Worm (Caenorhabditis elegans) whole organism, L1 larva: ENCODE data around the gene lect-2.
"Not testable (repeated sequence)": the region's sequence is repeated elsewhere in the genome, so short reads cannot be mapped to it uniquely, and the experiment has no call there.

Experiments
- C04F5.9 ChIP-seq: sonication (generic microtip); optimal IDR thresholded peaks from 2 replicates; lab custom pipeline; 2016; ENCODE audit warnings: missing genetic modification characterization, missing compliant biosample characterization
- C16A3.4 ChIP-seq: fragments of 150-350 bp; optimal IDR thresholded peaks from 2 replicates; lab custom pipeline; 2014; ENCODE audit warnings: missing biosample characterization, missing genetic modification characterization
- aha-1 ChIP-seq: fragments of 150-350 bp; optimal IDR thresholded peaks from 2 replicates; lab custom pipeline; 2014; ENCODE audit warnings: missing biosample characterization, missing genetic modification characterization
- alr-1 ChIP-seq: fragments of 200-800 bp; sonication (Bioruptor generic); optimal IDR thresholded peaks from 2 replicates; lab custom pipeline; 2018; ENCODE audit warnings: borderline replicate concordance, mild to moderate bottlenecking, missing genetic modification characterization, missing compliant biosample characterization
- ceh-8 ChIP-seq: fragments of 200-800 bp; sonication (Bioruptor generic); optimal IDR thresholded peaks from 2 replicates; lab custom pipeline; 2018; ENCODE audit warnings: mild to moderate bottlenecking, missing genetic modification characterization, moderate library complexity, missing compliant biosample characterization
- ceh-90 ChIP-seq: sonication (generic microtip); optimal IDR thresholded peaks from 2 replicates; lab custom pipeline; 2016; ENCODE audit warnings: missing genetic modification characterization, missing compliant biosample characterization
- dpl-1 ChIP-seq, 3 experiments: fragments of 150-350 bp in 2 of 3; sonication (generic microtip) in 1 of 3; optimal IDR thresholded peaks; 2 replicates each; lab custom pipeline; 2014 to 2017; ENCODE audit warnings: missing biosample characterization in 3 of 3, missing genetic modification characterization in 3 of 3, missing genetic modification reagents in 3 of 3
- dsc-1 ChIP-seq: sonication (generic microtip); optimal IDR thresholded peaks from 2 replicates; lab custom pipeline; 2016; ENCODE audit warnings: mild to moderate bottlenecking, missing genetic modification characterization, missing compliant biosample characterization
- efl-1 ChIP-seq, 4 experiments: fragments of 150-350 bp; optimal IDR thresholded peaks in 3 of 4; peaks in 1 of 4; 1 replicate in 1 of 4; 2 replicates in 3 of 4; lab custom pipeline; 2014; ENCODE audit warnings: missing biosample characterization in 2 of 4, missing genetic modification characterization in 2 of 4, missing genetic modification reagents in 2 of 4
- egl-13 ChIP-seq: sonication (generic microtip); optimal IDR thresholded peaks from 2 replicates; lab custom pipeline; 2016; ENCODE audit warnings: missing genotype, missing genetic modification reagents, missing genetic modification characterization, missing compliant biosample characterization
- elt-2 ChIP-seq: sonication (generic microtip); optimal IDR thresholded peaks from 2 replicates; lab custom pipeline; 2016; ENCODE audit warnings: missing genetic modification characterization, mild to moderate bottlenecking, inconsistent platforms, missing compliant biosample characterization, missing genetic modification reagents
- hpl-2 ChIP-seq: fragments of 150-350 bp; optimal IDR thresholded peaks from 2 replicates; lab custom pipeline; 2014; ENCODE audit warnings: missing biosample characterization, missing genetic modification reagents, missing genetic modification characterization
- irx-1 ChIP-seq: sonication (generic microtip); optimal IDR thresholded peaks from 2 replicates; lab custom pipeline; 2016; ENCODE audit warnings: missing genetic modification characterization, missing compliant biosample characterization
- isw-1 ChIP-seq: fragments of 200-800 bp; sonication (Bioruptor generic); IDR thresholded peaks from 2 replicates; pipeline ENCODE4 v1.3.6; 2022; ENCODE audit warnings: missing genetic modification characterization, missing compliant biosample characterization
- lin-13 ChIP-seq: fragments of 150-350 bp; optimal IDR thresholded peaks from 2 replicates; lab custom pipeline; 2014; ENCODE audit warnings: missing biosample characterization, missing genetic modification reagents, missing genetic modification characterization
- lin-14 ChIP-seq: fragments of 200-800 bp; sonication (Bioruptor generic); optimal IDR thresholded peaks from 2 replicates; lab custom pipeline; 2018; ENCODE audit warnings: mild to moderate bottlenecking, missing genetic modification characterization, moderate library complexity, missing compliant biosample characterization
- lin-35 ChIP-seq, 2 experiments: fragments of 150-350 bp; optimal IDR thresholded peaks; 2 replicates each; lab custom pipeline; 2014; ENCODE audit warnings: missing biosample characterization in 2 of 2, missing genetic modification characterization in 2 of 2, missing genetic modification reagents in 2 of 2
- lir-3 ChIP-seq: sonication (generic microtip); optimal IDR thresholded peaks from 2 replicates; lab custom pipeline; 2016; ENCODE audit warnings: mild to moderate bottlenecking, missing genetic modification characterization, moderate library complexity, missing compliant biosample characterization; ENCODE audit not compliant: poor library complexity
- lsy-2 ChIP-seq, 2 experiments: fragments of 150-350 bp; optimal IDR thresholded peaks; 2 replicates each; lab custom pipeline; 2014; ENCODE audit warnings: missing biosample characterization in 2 of 2, missing genetic modification characterization in 2 of 2
- nhr-19 ChIP-seq: fragments of 200-800 bp; sonication (Bioruptor generic); conservative IDR thresholded peaks from 2 replicates; pipeline ENCODE4 v1.3.6; 2022; ENCODE audit warnings: missing genetic modification characterization, missing compliant biosample characterization
- nhr-71 ChIP-seq: sonication (generic microtip); optimal IDR thresholded peaks from 2 replicates; lab custom pipeline; 2016; ENCODE audit warnings: mild to moderate bottlenecking, missing genetic modification characterization, moderate library complexity, missing compliant biosample characterization
- nhr-77 ChIP-seq: fragments of 150-350 bp; optimal IDR thresholded peaks from 2 replicates; lab custom pipeline; 2014; ENCODE audit warnings: missing biosample characterization, missing genetic modification characterization
- nhr-84 ChIP-seq: sonication (generic microtip); optimal IDR thresholded peaks from 2 replicates; lab custom pipeline; 2017; ENCODE audit warnings: missing biosample characterization, missing genetic modification characterization
- nhr-85 ChIP-seq: sonication (generic microtip); peaks from one replicate; lab custom pipeline; 2016; ENCODE audit warnings: missing genetic modification characterization, inconsistent platforms, missing compliant biosample characterization
- nhr-90 ChIP-seq: sonication (generic microtip); optimal IDR thresholded peaks from 2 replicates; lab custom pipeline; 2016; ENCODE audit warnings: mild to moderate bottlenecking, missing genetic modification characterization, missing compliant biosample characterization; ENCODE audit not compliant: poor library complexity
- rnt-1 ChIP-seq: sonication (generic microtip); optimal IDR thresholded peaks from 2 replicates; lab custom pipeline; 2016; ENCODE audit warnings: mild to moderate bottlenecking, missing genetic modification characterization, moderate library complexity, missing compliant biosample characterization
- sox-4 ChIP-seq: sonication (generic microtip); optimal IDR thresholded peaks from 2 replicates; lab custom pipeline; 2016; ENCODE audit warnings: missing genetic modification characterization, missing compliant biosample characterization
- swsn-7 ChIP-seq: sonication (generic microtip); optimal IDR thresholded peaks from 2 replicates; lab custom pipeline; 2016; ENCODE audit warnings: missing genetic modification characterization, missing compliant biosample characterization
- tbx-2 ChIP-seq: sonication (generic microtip); optimal IDR thresholded peaks from 2 replicates; lab custom pipeline; 2016; ENCODE audit warnings: missing genetic modification characterization, missing compliant biosample characterization
- unc-30 ChIP-seq: sonication (generic microtip); optimal IDR thresholded peaks from 2 replicates; lab custom pipeline; 2017; ENCODE audit warnings: missing biosample characterization, missing genetic modification characterization
- unc-62 ChIP-seq: fragments of 150-350 bp; optimal IDR thresholded peaks from 2 replicates; lab custom pipeline; 2014; ENCODE audit warnings: missing biosample characterization, missing genetic modification reagents, missing genetic modification characterization
- xbp-1 ChIP-seq: sonication (generic microtip); optimal IDR thresholded peaks from 2 replicates; lab custom pipeline; 2016; ENCODE audit warnings: missing genetic modification characterization, missing compliant biosample characterization
- zip-4 ChIP-seq: fragments of 200-800 bp; sonication (Bioruptor generic); optimal IDR thresholded peaks from 2 replicates; lab custom pipeline; 2018; ENCODE audit warnings: mild to moderate bottlenecking, missing genetic modification characterization, moderate library complexity, missing compliant biosample characterization
- ztf-11 ChIP-seq, 2 experiments: sonication (generic microtip); optimal IDR thresholded peaks; 2 replicates each; lab custom pipeline; 2016 to 2017; ENCODE audit warnings: missing genetic modification characterization in 2 of 2, missing biosample characterization in 1 of 2, missing compliant biosample characterization in 1 of 2
- ztf-4 ChIP-seq: fragments of 150-350 bp; optimal IDR thresholded peaks from 2 replicates; lab custom pipeline; 2014; ENCODE audit warnings: missing biosample characterization, missing genetic modification characterization

The lect-2 gene

ce11 chrII:5815382-5815781 lies 24.9 kb downstream of the lect-2 start, which contains the start of gene wago-5:
Gene wago-5 (minus strand): TSS chrII:5815482.
- not testable (repeated sequence) for TF ChIP-seq elt-2; nhr-77 (tag; lab: Kevin White, UChicago); ztf-4 (tag; lab: Kevin White, UChicago)

ce11 chrII:5816346-5816745 lies 25.8 kb downstream of the lect-2 start, which contains the start of gene ZK1248.20:
Gene ZK1248.20 (plus strand): TSS chrII:5816646.
- TF ChIP-seq ceh-8 (GFP tag; lab: Kevin White, UChicago) (no peak), hpl-2 (GFP tag; lab: Kevin White, UChicago) (no peak), aha-1 (no peak), isw-1 (GFP tag; lab: Robert Waterston, UW) (no peak)
- TF ChIP-seq, all 84 proteins: peak for 0

- TF ChIP-seq isw-1 (GFP tag; lab: Robert Waterston, UW) (no peak), dsc-1 (tag; lab: Kevin White, UChicago) (no peak), aha-1 (no peak), nhr-84 (no peak)
- TF ChIP-seq, all 84 proteins: peak for 0
These were observed 27.8 kb downstream of the lect-2 start, which contains the start of gene ZK1248.4 for ce11 chrII:5818298-5818697. Gene ZK1248.4 (plus strand): TSS chrII:5818598.

ce11 chrII:5819655-5820054 lies 29.1 kb downstream of the lect-2 start:
- TF ChIP-seq isw-1 (GFP tag; lab: Robert Waterston, UW) (no peak), zip-4 (GFP tag; lab: Kevin White, UChicago) (no peak), nhr-77 (tag; lab: Kevin White, UChicago) (no peak), lin-35 (GFP tag; optimal IDR thresholded peaks at IDR 0.05; lab: Kevin White, UChicago) (peak; percentile 9 to 69), efl-1 (optimal IDR thresholded peaks at IDR 0.05; lab: Kevin White, UChicago) (peak; percentile 76 to 77), efl-1 (GFP tag; optimal IDR thresholded peaks at IDR 0.05 in 1 of 2; lab: Kevin White, UChicago) (peak; percentile 69 to 96), lsy-2 (tag; optimal IDR thresholded peaks at IDR 0.05; lab: Kevin White, UChicago) (peak in 1 of 2 experiments; percentile 40), swsn-7 (tag; lab: Kevin White, UChicago) (peak; percentile 32), ztf-4 (tag; lab: Kevin White, UChicago) (no peak), rnt-1 (tag; lab: Kevin White, UChicago) (peak; percentile 82), alr-1 (no peak), unc-62 (no peak), nhr-71 (tag; lab: Kevin White, UChicago) (peak; percentile 67), lin-14 (GFP tag; lab: Kevin White, UChicago) (peak; percentile 65), egl-13 (tag; lab: Kevin White, UChicago) (peak; percentile 38), ceh-90 (tag; lab: Kevin White, UChicago) (peak; percentile 74), nhr-19 (peak; percentile 16; the same call in 1 of the 2 replicates), nhr-90 (tag; lab: Kevin White, UChicago) (peak; percentile 57), unc-30 (no peak), lin-13 (GFP tag; lab: Kevin White, UChicago) (peak; percentile 12), C04F5.9 (tag; lab: Kevin White, UChicago) (peak; percentile 27), xbp-1 (peak; percentile 41), nhr-85 (tag; lab: Kevin White, UChicago) (peak; percentile 79), ztf-11 (tag; optimal IDR thresholded peaks at IDR 0.05; lab: Kevin White, UChicago) (peak in 1 of 2 experiments; percentile 60), C16A3.4 (tag; lab: Kevin White, UChicago) (peak; percentile 15), dsc-1 (tag; lab: Kevin White, UChicago) (peak; percentile 47), elt-2 (peak; percentile 28), lir-3 (tag; lab: Kevin White, UChicago) (peak; percentile 77), sox-4 (peak; percentile 35), tbx-2 (peak; percentile 59), irx-1 (peak; percentile 42), dpl-1 (GFP tag; optimal IDR thresholded peaks at IDR 0.05; lab: Kevin White, UChicago) (peak; percentile 32 to 73 (median 71))
- TF ChIP-seq, all 84 proteins: peak for 24
